Fruit fly (Drosophila melanogaster): ENCODE measurements around the gene IPIP.

Gene IPIP

dm6 chr2L:6050575-6050974 is 2.8 kb downstream of the IPIP start, which contains the start of gene CG9135 (continued):
- TF ChIP-seq otp (GFP tag; IDR thresholded peaks at IDR 0.05) = no peak
- TF ChIP-seq rib (GFP tag; IDR thresholded peaks at IDR 0.05) = no peak
- peak; percentile 99 for TF ChIP-seq CG16813 (GFP tag; IDR thresholded peaks at IDR 0.05; ENCODE audit: partially characterized antibody)
- no peak for TF ChIP-seq CG9727 (GFP tag; optimal IDR thresholded peaks at IDR 0.05)
- TF ChIP-seq CG18011 (GFP tag; optimal IDR thresholded peaks at IDR 0.05) = no peak
- TF ChIP-seq cato (GFP tag; optimal IDR thresholded peaks at IDR 0.05; ENCODE audit: borderline replicate concordance) = no peak
- peak; percentile 98 for TF ChIP-seq sna (GFP tag; IDR thresholded peaks at IDR 0.05; ENCODE audit: partially characterized antibody)
- TF ChIP-seq Ada2b (GFP tag; IDR thresholded peaks at IDR 0.05) = no peak
- no peak for TF ChIP-seq disco-r (GFP tag; optimal IDR thresholded peaks at IDR 0.05)
- peak; percentile 19 for TF ChIP-seq CG10267 (tag; optimal IDR thresholded peaks at IDR 0.05)
- no peak for TF ChIP-seq ttk (GFP tag; IDR thresholded peaks at IDR 0.05)
- no peak for TF ChIP-seq jing (GFP tag; optimal IDR thresholded peaks at IDR 0.05)
- TF ChIP-seq CG1603 (tag; optimal IDR thresholded peaks at IDR 0.05) = peak; percentile 66
- TF ChIP-seq dimm (GFP tag; IDR thresholded peaks at IDR 0.05) = no peak
- no peak for TF ChIP-seq CG17612 (GFP tag; IDR thresholded peaks at IDR 0.05)
- no peak for TF ChIP-seq Doc2 (GFP tag; IDR thresholded peaks at IDR 0.05)
- no peak for TF ChIP-seq Hand (GFP tag; optimal IDR thresholded peaks at IDR 0.05)
- no peak for TF ChIP-seq E2f1 (GFP tag; IDR thresholded peaks at IDR 0.05)
- TF ChIP-seq CG6654 (GFP tag; optimal IDR thresholded peaks at IDR 0.05) = no peak
- TF ChIP-seq CG11247 (GFP tag; IDR thresholded peaks at IDR 0.05) = no peak
- no peak for TF ChIP-seq CG7928 (GFP tag; optimal IDR thresholded peaks at IDR 0.05)
- TF ChIP-seq CG14710 (tag; optimal IDR thresholded peaks at IDR 0.05) = peak; percentile 88
- TF ChIP-seq CG31365 (tag; optimal IDR thresholded peaks at IDR 0.05) = no peak
- no peak for TF ChIP-seq CG3281 (GFP tag; optimal IDR thresholded peaks at IDR 0.05)
- no peak for TF ChIP-seq CG18476 (GFP tag; optimal IDR thresholded peaks at IDR 0.05)
- TF ChIP-seq zen (tag; optimal IDR thresholded peaks at IDR 0.05) = peak; percentile 56
- peak; percentile 99 for TF ChIP-seq nerfin-2 (GFP tag; IDR thresholded peaks at IDR 0.05; ENCODE audit: partially characterized antibody)
- TF ChIP-seq CG11560 (tag; IDR thresholded peaks at IDR 0.05) = no peak
- no peak for TF ChIP-seq ara (GFP tag; IDR thresholded peaks at IDR 0.05)
- TF ChIP-seq CG6765 (GFP tag; optimal IDR thresholded peaks at IDR 0.05) = no peak
- TF ChIP-seq repo (GFP tag; optimal IDR thresholded peaks at IDR 0.05) = no peak
- TF ChIP-seq CG7745 (tag; optimal IDR thresholded peaks at IDR 0.05) = no peak
- peak; percentile 41 for TF ChIP-seq phol (tag; optimal IDR thresholded peaks at IDR 0.05)
- peak; percentile 50; the same call in 1 of the 2 replicates for TF ChIP-seq sob (GFP tag; IDR thresholded peaks at IDR 0.05)
- TF ChIP-seq stwl (tag; optimal IDR thresholded peaks at IDR 0.05) = peak; percentile 78
- no peak for TF ChIP-seq tgo (GFP tag; IDR thresholded peaks at IDR 0.05)
- TF ChIP-seq CG31441 (GFP tag; IDR thresholded peaks at IDR 0.05) = no peak
- TF ChIP-seq Mad (GFP tag; optimal IDR thresholded peaks at IDR 0.05) = no peak
- TF ChIP-seq Deaf1 (tag; optimal IDR thresholded peaks at IDR 0.05) = no peak
- no peak; the same call in 3 of the 4 replicates for TF ChIP-seq Gug (GFP tag; IDR thresholded peaks at IDR 0.05)
- peak; percentile 53 for TF ChIP-seq Ets65A (GFP tag)
- TF ChIP-seq B-H2 (GFP tag; optimal IDR thresholded peaks at IDR 0.05) = peak; percentile 11
- TF ChIP-seq chif (GFP tag; optimal IDR thresholded peaks at IDR 0.05) = no peak
- no peak for TF ChIP-seq ham (GFP tag; IDR thresholded peaks at IDR 0.05)
- peak; percentile 93 for TF ChIP-seq CG2116 (GFP tag; optimal IDR thresholded peaks at IDR 0.05)
- TF ChIP-seq Ets97D (GFP tag; optimal IDR thresholded peaks at IDR 0.05) = peak; percentile 10
- TF ChIP-seq ato (GFP tag; IDR thresholded peaks at IDR 0.05; ENCODE audit: partially characterized antibody) = peak; percentile 99
- no peak for TF ChIP-seq pros (GFP tag; optimal IDR thresholded peaks at IDR 0.05)
- TF ChIP-seq Fer3 (tag; optimal IDR thresholded peaks at IDR 0.05) = peak; percentile 9
- TF ChIP-seq row (GFP tag; IDR thresholded peaks at IDR 0.05) = peak; percentile 59
- peak; percentile 79 for TF ChIP-seq MBD-R2 (GFP tag; IDR thresholded peaks at IDR 0.05)
- TF ChIP-seq Mes4 (GFP tag; optimal IDR thresholded peaks at IDR 0.05) = no peak
